Fruit fly (Drosophila melanogaster) whole organism: ENCODE data around the gene Nplp3.

ENCODE experiments used
- CG8478 ChIP-seq: fragments of >200 bp; optimal IDR thresholded peaks from 2 replicates; lab custom pipeline; 2018; ENCODE audit warnings: inconsistent platforms
- Dll ChIP-seq: fragments of >200 bp; optimal IDR thresholded peaks from 2 replicates; lab custom pipeline; 2017
- EcR ChIP-seq, 2 experiments: fragments of >200 bp; optimal IDR thresholded peaks; 2 replicates each; lab custom pipeline; 2017; ENCODE audit warnings: missing biosample characterization in 2 of 2, missing genetic modification characterization in 2 of 2, missing genetic modification reagents in 2 of 2
- pan ChIP-seq: fragments of >200 bp; optimal IDR thresholded peaks from 2 replicates; lab custom pipeline; 2017
- psq ChIP-seq: fragments of >200 bp; optimal IDR thresholded peaks from 2 replicates; lab custom pipeline; 2017
- usp ChIP-seq: fragments of >200 bp; optimal IDR thresholded peaks from 2 replicates; lab custom pipeline; 2017; ENCODE audit warnings: missing biosample characterization, missing genetic modification characterization, mixed read lengths

Nplp3 gene

DNA sequence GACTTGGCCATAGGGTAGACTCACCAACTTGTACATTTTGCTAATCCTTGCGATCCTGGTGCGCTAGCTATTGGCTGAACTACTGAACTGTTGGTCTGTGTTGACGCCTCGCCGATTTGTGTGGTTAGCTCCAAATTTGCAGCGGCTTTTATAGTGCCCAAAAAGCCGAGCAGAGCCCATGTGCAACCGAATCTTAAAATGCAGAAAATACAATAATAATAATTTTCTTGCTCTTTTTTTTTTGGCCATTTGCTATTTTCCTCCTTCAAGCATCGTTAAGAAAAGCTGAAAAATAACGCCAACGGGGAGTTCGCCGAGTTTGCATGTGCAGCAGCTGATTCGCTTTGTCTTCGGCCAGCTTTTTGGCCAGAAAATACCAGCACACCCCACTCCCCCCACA lies 9.4 kb upstream of the Nplp3 start, which contains the start of gene CG13042:
CG13042 (minus strand) TSS at position 101 of the 400 bp plus-strand sequence.
- no peak for TF ChIP-seq usp (GFP tag; lab: Kevin White, UChicago)
- TF ChIP-seq pan, result no peak
- no peak for TF ChIP-seq psq (lab: Kevin White, UChicago)
- no peak for TF ChIP-seq CG8478 (lab: Kevin White, UChicago)
- TF ChIP-seq EcR (GFP tag; optimal IDR thresholded peaks at IDR 0.05; lab: Kevin White, UChicago), result no peak
- no peak for TF ChIP-seq Dll

DNA sequence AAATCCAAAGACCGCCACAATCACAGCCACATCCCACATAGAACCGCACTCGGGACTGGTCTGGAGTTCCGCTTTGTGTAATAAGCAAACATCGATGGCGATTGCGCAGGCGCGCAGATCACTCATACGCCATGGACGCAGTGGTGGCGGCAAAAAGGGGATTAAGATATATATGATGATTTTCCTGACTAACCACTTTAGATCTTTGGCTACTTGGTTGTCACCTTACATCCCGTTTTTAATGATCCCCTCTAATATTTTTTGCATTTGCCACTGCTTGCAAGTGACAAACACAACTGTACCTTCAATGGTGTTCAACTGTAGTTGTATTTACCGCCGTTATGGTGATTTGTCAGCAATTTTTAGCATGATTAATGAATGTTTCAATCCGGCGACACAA lies 7.9 kb upstream of the Nplp3 start:
- TF ChIP-seq usp (GFP tag; lab: Kevin White, UChicago), result no peak
- no peak for TF ChIP-seq psq (lab: Kevin White, UChicago)
- TF ChIP-seq Dll, result no peak
- TF ChIP-seq pan, result no peak
- TF ChIP-seq EcR (GFP tag; optimal IDR thresholded peaks at IDR 0.05; lab: Kevin White, UChicago), result no peak

DNA sequence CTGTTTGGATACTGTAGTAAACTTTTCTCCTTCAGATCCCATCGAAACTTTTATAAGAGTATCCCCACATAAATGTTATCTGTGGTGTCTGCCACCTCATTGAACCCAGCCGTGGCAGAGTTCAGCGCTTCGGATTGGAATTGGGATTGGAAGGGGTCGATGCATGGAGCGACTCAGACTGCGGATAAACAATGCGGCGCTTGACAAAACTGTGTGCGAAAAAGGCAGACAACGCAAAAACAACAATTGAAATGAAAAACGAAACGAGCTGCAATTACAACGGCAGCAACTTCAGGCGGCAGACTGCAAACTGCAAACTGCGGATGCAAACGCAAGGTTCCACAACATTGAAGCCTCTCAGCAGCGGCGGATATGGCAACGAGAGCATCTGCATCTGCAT lies 3.8 kb upstream of the Nplp3 start, which contains the start of gene CG13062:
CG13062 (plus strand) TSS at position 301 of the 400 bp plus-strand sequence.
- no peak for TF ChIP-seq Dll
- no peak for TF ChIP-seq psq (lab: Kevin White, UChicago)
- TF ChIP-seq usp (GFP tag; lab: Kevin White, UChicago), result no peak
- TF ChIP-seq CG8478 (lab: Kevin White, UChicago), result no peak
- no peak for TF ChIP-seq EcR (GFP tag; optimal IDR thresholded peaks at IDR 0.05; lab: Kevin White, UChicago)
- TF ChIP-seq pan, result no peak

DNA sequence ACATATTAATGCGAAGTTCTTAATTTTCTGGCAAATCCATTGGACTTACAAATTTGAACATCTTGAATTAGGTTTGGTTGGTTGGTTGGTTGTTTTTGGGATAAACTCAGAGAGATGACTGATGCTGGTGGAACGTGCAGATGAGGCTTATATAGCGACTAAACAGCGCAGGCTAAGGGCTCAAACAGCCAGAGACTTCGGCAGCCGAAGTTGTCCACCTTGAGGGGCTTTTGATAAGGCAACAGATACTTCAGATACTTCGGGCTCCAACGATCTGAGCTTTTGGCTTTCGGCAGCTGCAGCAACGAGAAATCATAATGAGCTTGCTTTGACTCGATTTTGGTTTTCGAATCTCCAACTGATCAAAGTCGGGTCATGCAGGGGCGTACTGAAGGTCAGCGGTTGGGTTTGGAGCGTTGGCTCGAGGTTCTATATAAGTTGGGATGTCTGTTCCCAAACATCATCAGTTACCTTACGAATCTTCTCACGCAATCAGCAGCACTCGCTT lies 1.6 kb downstream of the Nplp3 start, which contains the start of the genes CG13041 and CG13060:
CG13041 (minus strand) TSS at position 128 of the 508 bp plus-strand sequence.
CG13060 (plus strand) TSS at position 458 of the 508 bp plus-strand sequence.
- TF ChIP-seq EcR (GFP tag; optimal IDR thresholded peaks at IDR 0.05; lab: Kevin White, UChicago) (no peak), CG8478 (lab: Kevin White, UChicago) (no peak), pan (no peak), psq (lab: Kevin White, UChicago) (no peak), usp (GFP tag; lab: Kevin White, UChicago) (no peak), Dll (no peak)

DNA sequence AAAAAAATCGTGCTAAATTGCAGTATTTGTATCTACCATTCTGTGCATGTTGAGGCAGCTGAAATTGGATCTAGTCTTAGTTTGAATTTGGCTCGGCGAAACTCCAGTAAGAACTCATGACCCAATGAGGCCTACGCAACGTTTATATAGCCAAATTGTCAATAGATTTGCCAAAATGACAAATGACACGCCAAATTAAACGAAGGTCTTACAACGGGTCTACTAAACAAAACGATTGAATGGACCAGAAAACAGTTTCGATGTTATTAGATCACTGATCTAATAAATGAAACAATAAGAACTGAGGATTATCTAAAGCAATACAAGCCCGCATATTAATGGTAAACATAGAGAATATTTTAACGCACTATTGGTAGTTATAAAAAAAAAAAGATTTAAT lies 3.3 kb downstream of the Nplp3 start, which contains the start of gene CG42718:
CG42718 (minus strand) TSS at position 101 of the 400 bp plus-strand sequence.
- TF ChIP-seq EcR (GFP tag; optimal IDR thresholded peaks at IDR 0.05; lab: Kevin White, UChicago) (no peak), psq (lab: Kevin White, UChicago) (no peak), Dll (no peak), CG8478 (lab: Kevin White, UChicago) (no peak), pan (no peak), usp (GFP tag; lab: Kevin White, UChicago) (no peak)

DNA sequence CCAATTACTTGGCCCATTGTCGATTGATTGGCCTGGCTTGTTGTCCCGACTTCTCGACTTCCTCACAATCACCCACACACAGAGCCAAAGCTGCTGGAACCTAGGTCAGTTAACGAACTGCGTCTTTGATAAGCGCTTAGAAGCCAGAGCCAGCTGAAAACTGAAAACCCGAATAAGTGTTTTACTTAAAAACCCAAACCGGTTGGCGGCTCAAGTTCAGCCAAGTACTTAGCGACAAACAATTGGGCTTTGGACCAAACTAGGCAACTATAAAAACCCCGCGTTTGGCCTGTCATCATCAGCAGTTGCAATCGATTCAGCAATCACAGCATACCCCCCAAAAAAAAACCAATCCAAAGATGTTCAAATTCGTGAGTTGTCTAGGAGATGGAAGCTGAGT lies 5.5 kb downstream of the Nplp3 start, which contains the start of gene CG13059:
CG13059 (plus strand) TSS at position 301 of the 400 bp plus-strand sequence.
- TF ChIP-seq usp (GFP tag; lab: Kevin White, UChicago), result no peak
- TF ChIP-seq EcR (GFP tag; optimal IDR thresholded peaks at IDR 0.05; lab: Kevin White, UChicago), result no peak
- TF ChIP-seq pan, result no peak
- TF ChIP-seq CG8478 (lab: Kevin White, UChicago), result no peak
- no peak for TF ChIP-seq psq (lab: Kevin White, UChicago)
- no peak for TF ChIP-seq Dll

DNA sequence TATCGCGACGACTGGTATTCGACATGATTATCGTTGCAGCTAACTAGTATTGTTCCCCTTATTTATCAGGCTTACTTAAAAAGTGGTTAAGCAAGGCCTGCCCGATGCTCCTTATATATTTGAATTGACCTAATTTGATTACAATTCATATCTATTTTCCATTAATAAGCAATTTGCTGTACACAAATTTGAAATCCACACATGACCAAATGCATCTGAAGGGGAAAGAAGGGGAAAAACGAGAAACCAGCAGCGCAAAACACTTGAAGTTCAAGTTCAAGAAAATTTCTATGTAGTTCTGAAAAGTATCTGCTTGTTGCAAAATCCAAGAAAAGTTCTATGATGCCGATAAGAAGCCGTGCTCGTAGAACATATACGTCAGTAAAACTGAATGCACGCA lies 8.8 kb downstream of the Nplp3 start, which contains the start of the genes CG13040 and CG13039:
CG13040 (minus strand) TSS at position 101 of the 400 bp plus-strand sequence.
CG13039 (minus strand) TSS at position 106 of the 400 bp plus-strand sequence.
- TF ChIP-seq usp (GFP tag; lab: Kevin White, UChicago), result no peak

DNA sequence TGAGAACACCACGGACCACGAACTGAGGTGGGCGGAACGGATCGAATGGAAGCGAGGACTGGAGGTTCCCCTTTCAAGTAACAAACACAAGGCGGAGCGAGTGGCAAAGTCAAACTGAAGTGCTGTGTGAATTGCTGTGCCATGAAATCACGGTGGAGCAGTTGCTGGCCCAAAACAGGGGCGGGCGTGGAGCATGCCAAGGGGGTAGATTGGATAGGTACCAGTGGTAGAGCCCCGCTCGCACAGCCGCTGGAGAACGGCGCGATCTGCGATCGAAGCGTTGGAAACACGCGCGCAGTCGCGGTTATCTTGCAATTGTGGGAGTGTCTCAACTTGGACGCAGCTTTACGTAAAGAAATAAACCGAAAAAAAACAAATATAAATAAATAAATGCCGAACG lies 10.0 kb downstream of the Nplp3 start, which contains the start of gene CG13038:
CG13038 (minus strand) TSS at position 118 of the 400 bp plus-strand sequence.
- TF ChIP-seq pan (no peak), Dll (no peak), CG8478 (lab: Kevin White, UChicago) (no peak), EcR (GFP tag; optimal IDR thresholded peaks at IDR 0.05; lab: Kevin White, UChicago) (no peak), usp (GFP tag; lab: Kevin White, UChicago) (no peak), psq (lab: Kevin White, UChicago) (no peak)

DNA sequence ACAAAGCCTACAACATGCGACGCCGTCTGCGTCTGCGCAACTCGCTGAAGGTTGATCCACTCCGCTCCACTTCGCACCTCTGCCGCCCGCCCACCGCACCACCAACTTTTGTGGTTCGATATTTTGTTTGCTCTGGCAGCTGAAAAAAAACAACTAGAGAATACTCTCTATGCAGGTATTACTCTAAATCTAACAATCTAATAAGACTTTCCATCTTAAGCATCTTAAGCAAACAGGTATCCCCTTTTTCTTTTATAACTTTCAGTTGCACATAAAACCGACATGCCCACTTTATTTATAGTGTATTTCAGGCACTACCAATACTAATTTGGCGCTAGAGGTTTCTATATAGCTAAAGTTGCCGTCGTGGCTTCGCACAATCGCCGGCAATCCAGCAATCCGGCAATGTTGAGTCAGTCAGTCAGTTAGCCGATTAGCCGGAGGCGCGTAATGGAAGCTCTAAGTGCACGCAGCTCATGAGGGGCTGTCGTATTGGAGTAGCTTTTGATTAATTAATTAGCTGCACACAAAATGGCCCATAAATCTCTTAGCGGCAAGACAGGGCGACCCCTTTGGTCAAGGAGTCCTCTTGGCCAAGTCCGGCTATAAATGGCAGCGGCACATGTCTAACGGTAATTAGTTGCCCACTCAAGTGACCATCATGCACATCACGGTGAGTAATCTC lies 10.5 kb downstream of the Nplp3 start, which contains the start of gene CG13058:
CG13058 (plus strand) TSS at position 635 of the 685 bp plus-strand sequence.
- no peak for TF ChIP-seq usp (GFP tag; lab: Kevin White, UChicago)
- TF ChIP-seq Dll, result no peak
- TF ChIP-seq EcR (GFP tag; optimal IDR thresholded peaks at IDR 0.05; lab: Kevin White, UChicago), result no peak
- TF ChIP-seq psq (lab: Kevin White, UChicago), result no peak
- TF ChIP-seq CG8478 (lab: Kevin White, UChicago), result no peak
- no peak for TF ChIP-seq pan

DNA sequence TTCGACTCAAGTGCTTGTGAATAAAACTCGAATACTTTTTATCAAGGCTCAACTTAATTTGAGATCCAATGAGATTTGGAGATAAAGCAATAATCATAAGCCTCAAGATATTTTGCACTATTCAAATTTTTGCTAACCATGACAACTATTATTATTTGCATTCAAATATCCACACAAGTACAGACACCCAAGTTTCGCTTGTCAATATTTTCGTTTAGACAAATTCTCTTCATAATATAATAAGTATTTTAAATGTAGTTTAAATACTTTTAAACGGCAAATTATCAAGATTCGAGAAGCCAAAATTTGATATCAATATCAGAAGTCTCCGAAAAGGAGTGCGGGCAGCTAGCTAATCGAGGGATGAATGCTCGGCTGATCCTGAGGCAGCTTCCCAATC lies 11.7 kb downstream of the Nplp3 start, which contains the start of gene CG33061:
CG33061 (plus strand) TSS at position 301 of the 400 bp plus-strand sequence.
- TF ChIP-seq pan, result no peak

DNA sequence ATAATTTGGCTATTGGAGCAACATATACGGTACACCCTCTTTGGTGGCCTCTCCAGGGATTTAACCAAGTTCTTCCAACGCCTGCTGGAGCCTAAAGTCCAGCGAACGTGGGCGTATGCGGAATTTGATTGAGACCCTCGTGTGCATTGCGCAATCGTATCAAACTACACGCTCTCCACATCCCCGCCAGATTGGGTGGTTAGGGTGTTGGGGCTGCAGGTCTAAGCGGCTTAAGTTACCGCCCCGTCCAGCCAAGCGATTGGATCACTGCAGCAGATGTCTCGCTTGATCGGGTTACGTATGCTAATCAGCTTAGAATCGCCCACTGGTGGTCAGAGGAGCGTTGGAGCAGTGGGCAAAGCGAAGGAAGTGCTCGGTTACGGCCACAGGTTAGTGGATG lies 12.9 kb downstream of the Nplp3 start, which contains the start of gene CG33060:
CG33060 (plus strand) TSS at position 301 of the 400 bp plus-strand sequence.
- TF ChIP-seq EcR (GFP tag; optimal IDR thresholded peaks at IDR 0.05; lab: Kevin White, UChicago) (no peak), pan (no peak), usp (GFP tag; lab: Kevin White, UChicago) (no peak), CG8478 (lab: Kevin White, UChicago) (no peak), psq (lab: Kevin White, UChicago) (no peak), Dll (no peak)

DNA sequence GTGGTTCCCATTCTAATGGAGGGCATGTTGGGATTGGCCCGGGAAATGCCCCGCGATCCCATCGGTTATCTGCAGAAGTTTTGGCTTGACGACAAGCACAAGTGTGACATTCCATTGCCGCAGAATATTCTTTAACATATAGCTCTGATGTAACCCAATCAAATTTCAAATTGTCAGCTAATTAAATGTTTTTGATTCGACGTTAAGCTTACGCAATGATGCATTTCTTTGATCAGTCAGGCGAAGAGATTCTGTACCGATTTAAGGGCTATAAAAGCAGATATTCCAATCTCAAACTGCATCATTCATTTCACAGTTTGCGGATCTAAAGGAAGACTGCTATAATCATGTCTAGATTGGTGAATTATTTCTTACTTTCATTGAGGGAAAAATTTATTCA lies 13.8 kb downstream of the Nplp3 start, which contains the start of gene retinin:
retinin (plus strand) TSS at position 301 of the 400 bp plus-strand sequence.
- TF ChIP-seq psq (lab: Kevin White, UChicago) (no peak), pan (no peak)
